Worm (Caenorhabditis elegans): ENCODE data around the gene Y53C12A.11.
A peak's percentile ranks its signal among the peaks of the same experiment; 100 is the strongest.

Y53C12A.11 gene

DNA sequence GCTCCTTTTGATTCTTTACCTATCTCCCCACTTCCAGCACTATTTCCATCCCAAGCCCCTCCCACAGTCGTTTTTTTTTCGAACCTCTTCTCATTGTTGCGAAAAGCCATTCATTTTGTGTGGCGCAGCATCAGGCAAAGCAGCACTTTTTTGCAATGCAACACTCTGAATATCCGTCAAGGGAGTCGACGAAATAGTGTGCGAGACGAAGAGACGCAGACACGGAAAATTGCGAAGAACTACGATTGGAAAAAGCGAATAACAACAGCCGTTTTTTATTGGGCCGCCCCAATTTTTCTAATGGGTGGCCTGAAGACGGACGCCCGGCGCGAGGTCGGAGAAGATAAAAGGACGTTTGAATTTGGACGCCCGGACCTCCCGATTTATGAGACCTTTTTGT lies 11.4 kb upstream of the Y53C12A.11 start:
- TF ChIP-seq elt-1 (tag; optimal IDR thresholded peaks at IDR 0.05) (no peak), sma-9 (GFP tag; optimal IDR thresholded peaks at IDR 0.05) (no peak), sma-9 (tag; optimal IDR thresholded peaks at IDR 0.05) (no peak), lsy-2 (tag; optimal IDR thresholded peaks at IDR 0.05) (no peak), F13H6.1 (tag; optimal IDR thresholded peaks at IDR 0.05) (no peak), nhr-237 (tag; optimal IDR thresholded peaks at IDR 0.05) (no peak), C34F6.9 (tag; optimal IDR thresholded peaks at IDR 0.05) (no peak), ceh-82 (tag; optimal IDR thresholded peaks at IDR 0.05) (no peak), nhr-12 (tag; optimal IDR thresholded peaks at IDR 0.05) (no peak), ama-1 (optimal IDR thresholded peaks at IDR 0.05) (no peak), mbf-1 (tag; optimal IDR thresholded peaks at IDR 0.05) (no peak)

DNA sequence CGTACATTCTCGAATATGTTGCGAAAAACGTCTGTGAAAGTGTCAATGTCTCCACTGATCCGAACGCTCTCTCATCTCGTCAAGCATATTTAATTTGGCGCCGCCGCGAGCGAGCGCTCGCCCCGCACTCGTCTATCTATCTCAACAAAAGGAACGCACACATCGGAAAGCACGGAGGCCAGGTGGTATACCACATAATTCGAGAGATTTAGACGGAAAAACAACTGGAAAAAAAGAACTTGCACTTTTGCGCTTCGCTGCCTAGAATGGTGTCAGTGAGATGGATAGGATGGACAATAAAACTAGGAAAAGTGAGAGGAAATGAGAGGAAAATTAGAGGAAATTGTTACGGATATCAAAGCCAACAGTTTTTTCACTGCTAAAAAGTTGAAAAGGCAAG lies 10.7 kb upstream of the Y53C12A.11 start:
- peak; percentile 31 for TF ChIP-seq blmp-1 (tag; optimal IDR thresholded peaks at IDR 0.05; ENCODE audit: insufficient read depth)
- TF ChIP-seq F13H6.1 (tag; optimal IDR thresholded peaks at IDR 0.05) = peak; percentile 44
- TF ChIP-seq fos-1 (tag; optimal IDR thresholded peaks at IDR 0.05) = peak; percentile 2
- TF ChIP-seq Y55F3AM.14 (GFP tag; optimal IDR thresholded peaks at IDR 0.05) = no peak
- TF ChIP-seq nhr-21 (tag; optimal IDR thresholded peaks at IDR 0.05) = peak; percentile 34
- TF ChIP-seq nhr-23 (tag; optimal IDR thresholded peaks at IDR 0.05) = no peak
- TF ChIP-seq egl-27 (tag; optimal IDR thresholded peaks at IDR 0.05) = peak; percentile 65

DNA sequence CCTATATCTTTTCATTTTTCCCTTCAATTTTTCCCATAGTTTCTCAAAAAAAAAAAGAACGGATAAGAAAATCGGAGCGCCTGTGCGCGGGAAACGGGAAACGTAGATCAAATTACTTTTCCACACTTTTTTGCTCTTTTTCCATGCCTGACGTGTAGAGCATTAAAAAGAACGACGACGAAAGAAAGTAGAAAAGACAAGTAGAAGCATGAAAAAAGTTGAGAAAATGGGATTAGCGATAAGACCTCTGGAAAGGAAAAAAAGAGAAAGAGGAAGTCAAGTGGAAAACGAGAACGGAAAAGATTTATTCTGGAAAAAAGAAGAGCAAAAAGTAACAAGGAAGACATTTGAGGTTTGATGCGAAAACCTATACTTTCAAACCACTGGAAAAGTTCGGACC lies 10.0 kb upstream of the Y53C12A.11 start:
- peak in 1 of 2 experiments; percentile 2 for TF ChIP-seq lsy-2 (tag; optimal IDR thresholded peaks at IDR 0.05)
- TF ChIP-seq unc-55 (GFP tag; optimal IDR thresholded peaks at IDR 0.05) = peak; percentile 32
- TF ChIP-seq sma-9 (GFP tag; optimal IDR thresholded peaks at IDR 0.05) = no peak
- TF ChIP-seq sma-9 (tag; optimal IDR thresholded peaks at IDR 0.05) = no peak

DNA sequence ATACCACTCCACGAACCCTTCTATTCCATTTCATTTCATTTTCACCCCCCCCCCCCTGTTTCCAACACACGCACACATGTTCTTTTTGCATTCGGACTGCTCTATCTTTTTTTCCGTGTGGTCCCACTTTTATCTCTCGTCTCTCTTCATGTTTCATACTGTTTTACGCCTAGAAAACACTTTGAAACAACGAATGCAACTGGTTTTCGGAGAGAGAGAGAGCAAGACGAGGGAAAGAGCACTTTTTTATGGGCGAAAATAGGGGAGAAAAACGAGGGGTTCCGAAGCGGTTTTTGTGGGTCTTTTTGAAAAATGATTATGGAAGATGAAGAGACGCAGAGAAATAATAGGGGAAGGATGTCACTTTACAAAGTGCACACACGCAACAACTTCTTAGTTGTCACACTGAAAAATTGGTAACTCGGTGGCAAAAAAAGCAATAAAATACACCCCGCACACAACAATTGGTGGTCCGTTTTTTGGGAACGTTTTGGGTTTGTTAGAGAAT lies 8.7 kb upstream of the Y53C12A.11 start:
- TF ChIP-seq dmd-4 (tag; optimal IDR thresholded peaks at IDR 0.05) = no peak
- TF ChIP-seq nhr-6 (tag; optimal IDR thresholded peaks at IDR 0.05) = no peak
- peak; percentile 10 for TF ChIP-seq F13H6.1 (tag; optimal IDR thresholded peaks at IDR 0.05)
- TF ChIP-seq R02D3.7 (tag; optimal IDR thresholded peaks at IDR 0.05) = no peak
- TF ChIP-seq sma-9 (GFP tag; optimal IDR thresholded peaks at IDR 0.05) = no peak
- TF ChIP-seq sma-9 (tag; optimal IDR thresholded peaks at IDR 0.05) = no peak
- TF ChIP-seq lin-39 (tag; optimal IDR thresholded peaks at IDR 0.05) = no peak
- no peak for TF ChIP-seq unc-62 (GFP tag; optimal IDR thresholded peaks at IDR 0.05)
- TF ChIP-seq nhr-12 (tag; optimal IDR thresholded peaks at IDR 0.05) = no peak
- no peak for TF ChIP-seq gmeb-1 (tag; optimal IDR thresholded peaks at IDR 0.05)
- TF ChIP-seq mdl-1 (tag; optimal IDR thresholded peaks at IDR 0.05) = no peak
- no peak for TF ChIP-seq skn-1 (tag; optimal IDR thresholded peaks at IDR 0.05)
- TF ChIP-seq elt-1 (tag; optimal IDR thresholded peaks at IDR 0.05) = no peak
- peak in 1 of 2 experiments; percentile 37 for TF ChIP-seq lsy-2 (tag; optimal IDR thresholded peaks at IDR 0.05)
- TF ChIP-seq C34F6.9 (tag; optimal IDR thresholded peaks at IDR 0.05) = peak; percentile 42
- TF ChIP-seq egl-27 (tag; optimal IDR thresholded peaks at IDR 0.05) = no peak
- no peak for TF ChIP-seq ZK546.5 (tag; optimal IDR thresholded peaks at IDR 0.05)
- TF ChIP-seq snpc-4 (tag; optimal IDR thresholded peaks at IDR 0.05) = no peak
- peak; percentile 58 for TF ChIP-seq unc-55 (GFP tag; optimal IDR thresholded peaks at IDR 0.05)
- no peak for TF ChIP-seq ama-1 (optimal IDR thresholded peaks at IDR 0.05)
- TF ChIP-seq nhr-21 (tag; optimal IDR thresholded peaks at IDR 0.05) = no peak
- TF ChIP-seq ztf-1 (GFP tag; conservative IDR thresholded peaks at IDR 0.05) = no peak
- no peak for TF ChIP-seq crh-2 (tag; optimal IDR thresholded peaks at IDR 0.05)
- no peak for TF ChIP-seq mbf-1 (tag; optimal IDR thresholded peaks at IDR 0.05)
- no peak for TF ChIP-seq elt-3 (tag; optimal IDR thresholded peaks at IDR 0.05)
- TF ChIP-seq unc-39 (tag; optimal IDR thresholded peaks at IDR 0.05) = no peak
- no peak for TF ChIP-seq nhr-237 (tag; optimal IDR thresholded peaks at IDR 0.05)
- TF ChIP-seq sma-3 (GFP tag; optimal IDR thresholded peaks at IDR 0.05) = no peak
- TF ChIP-seq nhr-11 (tag; optimal IDR thresholded peaks at IDR 0.05) = no peak

DNA sequence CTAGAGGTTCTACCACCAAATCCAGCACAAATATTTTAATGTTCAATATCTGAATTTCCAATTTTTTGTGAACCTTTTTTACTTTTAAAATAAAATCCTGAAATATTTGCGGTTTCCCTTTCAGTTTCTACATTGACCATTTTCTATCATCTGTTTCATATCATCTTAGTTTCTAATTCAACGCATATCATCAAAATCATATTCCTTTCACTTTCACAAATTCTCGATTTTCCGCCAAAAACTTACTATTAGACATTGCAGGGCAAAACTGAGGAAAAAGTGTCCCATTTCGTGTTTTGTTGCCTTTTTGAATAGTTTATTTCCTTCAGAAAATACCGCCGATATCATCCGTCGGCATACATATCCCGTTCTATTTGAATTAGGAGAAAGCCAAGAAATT lies 6.6 kb upstream of the Y53C12A.11 start:
- TF ChIP-seq Y55F3AM.14 (GFP tag; optimal IDR thresholded peaks at IDR 0.05) = no peak
- TF ChIP-seq nhr-10 (tag; optimal IDR thresholded peaks at IDR 0.05) = no peak
- no peak for TF ChIP-seq sma-9 (GFP tag; optimal IDR thresholded peaks at IDR 0.05)
- TF ChIP-seq sma-9 (tag; optimal IDR thresholded peaks at IDR 0.05) = no peak
- TF ChIP-seq ZK546.5 (tag; optimal IDR thresholded peaks at IDR 0.05) = no peak
- TF ChIP-seq mdl-1 (tag; optimal IDR thresholded peaks at IDR 0.05) = no peak
- no peak for TF ChIP-seq nhr-11 (tag; optimal IDR thresholded peaks at IDR 0.05)
- no peak for TF ChIP-seq nhr-77 (tag; optimal IDR thresholded peaks at IDR 0.05)
- no peak for TF ChIP-seq ama-1 (optimal IDR thresholded peaks at IDR 0.05)
- TF ChIP-seq sma-3 (GFP tag; optimal IDR thresholded peaks at IDR 0.05) = no peak
- no peak for TF ChIP-seq R02D3.7 (tag; optimal IDR thresholded peaks at IDR 0.05)
- no peak for TF ChIP-seq crh-2 (tag; optimal IDR thresholded peaks at IDR 0.05)
- no peak for TF ChIP-seq unc-62 (GFP tag; optimal IDR thresholded peaks at IDR 0.05)
- no peak for TF ChIP-seq ztf-11 (tag; optimal IDR thresholded peaks at IDR 0.05)
- no peak for TF ChIP-seq ztf-1 (GFP tag; conservative IDR thresholded peaks at IDR 0.05)
- TF ChIP-seq elt-1 (tag; optimal IDR thresholded peaks at IDR 0.05) = no peak
- no peak for TF ChIP-seq nhr-129 (tag; optimal IDR thresholded peaks at IDR 0.05)
- no peak for TF ChIP-seq nhr-237 (tag; optimal IDR thresholded peaks at IDR 0.05)
- TF ChIP-seq C34F6.9 (tag; optimal IDR thresholded peaks at IDR 0.05) = no peak
- no peak for TF ChIP-seq zag-1 (tag; optimal IDR thresholded peaks at IDR 0.05)
